Worm (Caenorhabditis elegans): ENCODE results near the gene dod-6.

DNA sequence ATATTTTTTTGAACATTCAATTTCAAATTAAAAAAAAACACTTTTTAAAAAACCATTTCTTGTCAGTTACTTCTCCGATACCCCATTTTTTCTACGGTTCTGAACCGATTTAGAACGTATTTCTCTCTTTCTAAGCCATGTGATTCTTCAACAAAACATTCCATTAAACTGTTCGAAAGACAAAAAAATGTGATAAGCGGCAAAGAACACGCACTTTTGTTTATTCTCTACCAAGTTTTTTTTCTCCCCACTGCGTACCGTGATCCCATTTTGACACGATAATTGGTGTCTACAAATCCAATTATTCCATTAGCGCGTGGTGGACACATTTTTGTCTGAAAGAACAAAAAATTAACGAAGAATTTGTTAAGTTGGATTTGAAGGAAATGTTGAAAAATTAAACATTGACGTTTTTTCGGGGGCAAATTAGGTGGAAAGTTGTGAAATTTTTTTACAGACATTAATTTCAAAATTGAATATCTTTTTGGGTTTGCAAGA, 43.9 kb downstream of the dod-6 start:
- TF ChIP-seq fkh-10 (GFP tag; optimal IDR thresholded peaks at IDR 0.05) (no peak), Y22D7AL.16 (tag; optimal IDR thresholded peaks at IDR 0.05) (no peak), lim-6 (tag; optimal IDR thresholded peaks at IDR 0.05) (no peak), hlh-15 (tag; optimal IDR thresholded peaks at IDR 0.05) (no peak), ztf-16 (tag; optimal IDR thresholded peaks at IDR 0.05) (no peak), ceh-48 (tag; optimal IDR thresholded peaks at IDR 0.05) (no peak), nhr-11 (tag; optimal IDR thresholded peaks at IDR 0.05) (no peak)
